Fruit fly (Drosophila melanogaster): ENCODE results near the gene Nep6.
A peak's percentile ranks its signal among the peaks of the same experiment; 100 is the strongest.

Nep6 gene

DNA sequence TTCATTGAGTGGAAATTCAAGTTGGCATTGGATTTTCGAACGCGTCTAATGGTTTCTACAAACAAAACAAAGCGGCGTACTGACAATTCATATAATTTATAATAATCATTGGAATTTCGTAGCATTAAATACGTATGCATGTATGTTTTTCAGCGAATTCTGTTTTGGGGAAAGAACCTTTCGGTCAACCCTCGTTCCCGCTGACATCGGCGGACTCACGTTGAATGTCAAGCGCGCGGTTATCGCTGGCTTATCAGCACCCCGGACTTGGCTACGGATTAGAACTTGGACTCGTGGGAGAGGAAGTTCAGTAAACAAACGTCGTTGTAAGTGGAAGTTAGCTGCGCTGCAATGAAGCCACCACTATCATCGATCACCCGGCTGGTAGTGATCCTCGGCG, at the start of gene Nep6:
Gene Nep6, plus strand, starts transcription at position 305 of the 400 bp plus-strand sequence.
- no peak for TF ChIP-seq h (optimal IDR thresholded peaks at IDR 0.05)
- TF ChIP-seq Sin3A (optimal IDR thresholded peaks at IDR 0.05), result no peak
- no peak for TF ChIP-seq ttk (optimal IDR thresholded peaks at IDR 0.05)
- TF ChIP-seq Myc (optimal IDR thresholded peaks at IDR 0.05), result no peak
- TF ChIP-seq psq (optimal IDR thresholded peaks at IDR 0.05), result no peak
- TF ChIP-seq insv (optimal IDR thresholded peaks at IDR 0.05), result no peak

DNA sequence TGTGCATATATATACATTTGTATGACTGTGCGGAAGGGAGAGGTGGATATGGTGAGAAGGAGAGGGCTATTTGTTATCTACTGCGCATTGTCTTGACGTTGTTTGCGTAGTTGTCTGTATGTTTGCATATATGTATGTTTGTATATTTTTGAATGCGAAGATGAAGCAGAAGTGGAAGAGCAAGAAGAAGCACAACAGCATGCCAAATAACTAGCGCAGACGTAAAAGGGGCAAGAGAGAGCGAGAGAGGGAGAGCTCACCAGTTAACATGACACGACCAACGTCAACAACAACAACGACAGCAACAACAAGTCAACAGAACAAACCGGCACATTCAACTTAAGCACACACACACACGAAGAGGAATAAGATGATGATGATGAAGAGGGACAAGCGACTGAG, 49.7 kb upstream of the Nep6 start:
- TF ChIP-seq Myc (optimal IDR thresholded peaks at IDR 0.05) (no peak), psq (optimal IDR thresholded peaks at IDR 0.05) (peak; percentile 67)

DNA sequence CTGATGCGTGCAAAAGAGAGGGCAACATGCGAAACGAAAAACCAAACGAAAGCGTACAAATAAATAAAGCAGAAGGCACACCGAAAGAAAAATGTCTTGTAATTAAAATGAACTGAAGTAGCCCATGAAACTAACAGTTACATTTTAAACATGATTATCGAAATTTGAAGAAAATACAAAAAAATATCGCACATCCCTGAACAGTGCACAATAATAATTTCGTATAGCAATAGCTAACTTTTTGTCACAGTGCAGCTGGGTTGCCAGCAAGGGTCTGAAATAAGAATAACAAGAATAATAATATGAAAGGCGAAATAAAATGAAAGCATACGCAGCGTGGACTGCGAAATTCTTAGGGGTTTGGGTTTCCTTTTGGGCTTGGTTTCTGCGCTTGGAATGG, 49.3 kb upstream of the Nep6 start:
- TF ChIP-seq ttk (optimal IDR thresholded peaks at IDR 0.05), result no peak
- TF ChIP-seq psq (optimal IDR thresholded peaks at IDR 0.05), result peak; percentile 72
- TF ChIP-seq insv (optimal IDR thresholded peaks at IDR 0.05), result no peak

DNA sequence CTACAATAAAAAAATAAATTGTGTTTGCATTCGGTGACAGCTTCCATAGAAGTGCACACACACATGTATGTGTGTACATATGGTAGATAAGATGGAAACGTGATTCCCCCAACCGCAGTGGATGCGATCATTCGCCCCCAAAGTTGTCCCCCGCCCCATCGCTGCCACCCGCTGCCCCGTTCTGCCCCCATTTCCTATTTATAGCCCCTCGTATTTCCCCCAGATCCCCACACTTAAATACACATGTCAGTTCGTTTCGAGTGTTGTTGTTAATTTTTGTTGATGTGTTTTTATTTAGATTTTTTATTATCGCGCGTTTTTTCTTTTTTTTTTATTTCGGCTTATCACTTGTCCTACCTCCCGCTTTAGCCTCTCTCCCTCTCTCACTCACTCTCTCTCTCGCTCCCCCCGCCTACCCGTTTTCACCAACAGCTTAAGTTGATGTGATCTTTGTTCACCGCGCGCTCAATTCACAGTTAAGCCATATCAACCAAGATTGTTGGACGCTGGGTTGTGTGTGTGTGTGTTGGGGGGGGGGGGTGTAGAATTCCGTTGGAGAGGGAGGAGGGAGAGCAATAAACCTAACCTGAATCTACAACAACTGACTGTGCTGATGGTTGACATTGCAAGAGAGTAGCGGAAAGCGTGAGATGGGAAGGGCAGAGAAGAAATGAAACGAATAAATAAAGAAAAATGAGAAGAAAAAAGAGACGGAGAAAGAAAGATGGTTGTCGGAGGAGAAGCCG, 47.7 kb upstream of the Nep6 start:
- peak; percentile 96 for TF ChIP-seq psq (optimal IDR thresholded peaks at IDR 0.05)
- TF ChIP-seq insv (optimal IDR thresholded peaks at IDR 0.05), result peak; percentile 55
- TF ChIP-seq Sin3A (optimal IDR thresholded peaks at IDR 0.05), result no peak
- peak; percentile 53 for TF ChIP-seq h (optimal IDR thresholded peaks at IDR 0.05)

DNA sequence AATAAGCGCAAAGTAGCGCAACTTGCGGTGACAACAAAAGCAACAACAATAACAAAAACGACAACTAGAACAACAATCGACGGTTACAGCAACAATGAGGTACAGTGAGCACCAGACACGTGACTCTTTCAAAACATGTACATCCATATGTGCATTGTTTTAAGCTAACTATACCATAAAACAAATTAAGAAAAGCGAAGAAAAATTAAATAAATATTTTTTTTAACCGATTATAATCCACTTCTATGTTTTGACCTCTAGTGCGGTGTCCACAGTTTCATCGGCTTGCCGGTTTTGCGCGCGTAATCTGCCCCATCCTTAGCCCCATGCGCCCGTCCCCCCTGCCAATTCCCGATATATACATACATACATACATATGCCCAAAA, 47.1 kb upstream of the Nep6 start:
- TF ChIP-seq Sin3A (optimal IDR thresholded peaks at IDR 0.05), result no peak
- no peak for TF ChIP-seq ttk (optimal IDR thresholded peaks at IDR 0.05)
- no peak for TF ChIP-seq h (optimal IDR thresholded peaks at IDR 0.05)
- TF ChIP-seq insv (optimal IDR thresholded peaks at IDR 0.05), result no peak
- no peak for TF ChIP-seq Myc (optimal IDR thresholded peaks at IDR 0.05)
- peak; percentile 94 for TF ChIP-seq psq (optimal IDR thresholded peaks at IDR 0.05)

DNA sequence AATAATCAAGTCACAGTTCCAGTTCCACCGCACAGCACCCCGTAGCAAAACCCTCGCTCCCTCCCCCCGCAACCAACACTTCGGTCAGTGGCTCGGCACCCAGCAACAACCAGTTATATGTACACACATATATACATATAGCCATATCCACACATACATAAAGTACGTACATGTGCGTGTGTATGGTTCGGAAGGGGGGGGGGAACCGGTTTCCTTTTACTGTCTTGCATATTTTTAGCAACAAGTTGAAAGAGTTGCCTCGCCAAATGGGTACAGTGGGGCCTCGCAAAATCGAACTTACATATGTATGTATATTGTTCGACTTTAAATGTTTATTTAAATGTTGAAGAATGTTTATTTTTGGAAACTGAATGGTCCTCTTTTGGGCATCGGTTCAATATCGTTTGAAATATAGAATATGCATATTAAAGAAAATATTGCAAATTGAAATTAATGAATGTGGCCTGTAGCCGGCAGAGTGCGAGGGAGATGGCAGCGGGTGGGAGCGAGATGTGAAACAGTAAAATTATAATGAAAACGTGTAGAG, 46.4 kb upstream of the Nep6 start:
- TF ChIP-seq h (optimal IDR thresholded peaks at IDR 0.05) (no peak), psq (optimal IDR thresholded peaks at IDR 0.05) (peak; percentile 29)

DNA sequence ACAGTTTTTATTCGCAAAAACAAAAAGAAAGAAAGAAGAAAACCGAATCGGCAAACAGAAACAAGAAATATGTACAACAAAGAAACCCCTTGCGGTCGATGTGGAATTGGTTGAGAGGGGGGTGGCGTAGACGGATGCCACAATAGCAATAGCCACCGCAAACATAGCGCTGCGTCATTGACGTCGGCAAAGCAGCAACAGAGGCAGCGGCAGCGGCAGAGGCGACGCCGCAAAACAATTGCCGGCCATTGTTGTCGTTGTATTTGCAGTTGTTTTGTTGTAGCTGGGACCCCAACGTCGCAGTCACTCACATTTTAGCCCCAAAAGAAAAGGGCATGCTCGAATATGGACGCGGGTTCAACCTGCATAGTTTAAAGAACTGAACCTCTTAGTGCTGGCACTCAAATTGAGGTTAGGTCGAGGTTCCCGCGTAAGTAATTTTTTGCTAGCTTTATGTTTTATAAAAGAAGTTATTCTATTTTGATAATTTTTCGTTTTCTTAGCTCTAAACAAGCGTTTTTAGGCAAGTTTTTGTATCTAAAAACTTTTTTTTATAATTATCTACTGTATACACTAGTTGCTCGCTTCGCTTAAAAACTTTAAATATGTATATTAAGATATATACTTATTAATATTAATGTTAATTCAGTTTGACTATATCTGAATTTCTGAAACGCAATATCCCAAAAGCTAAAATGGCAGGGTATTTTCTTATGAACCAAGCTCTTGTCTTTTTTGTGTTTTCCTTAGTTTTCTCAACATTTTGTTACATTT, 45.7 kb upstream of the Nep6 start:
- peak; percentile 66 for TF ChIP-seq insv (optimal IDR thresholded peaks at IDR 0.05)
- no peak for TF ChIP-seq ttk (optimal IDR thresholded peaks at IDR 0.05)
- peak; percentile 89 for TF ChIP-seq h (optimal IDR thresholded peaks at IDR 0.05)

DNA sequence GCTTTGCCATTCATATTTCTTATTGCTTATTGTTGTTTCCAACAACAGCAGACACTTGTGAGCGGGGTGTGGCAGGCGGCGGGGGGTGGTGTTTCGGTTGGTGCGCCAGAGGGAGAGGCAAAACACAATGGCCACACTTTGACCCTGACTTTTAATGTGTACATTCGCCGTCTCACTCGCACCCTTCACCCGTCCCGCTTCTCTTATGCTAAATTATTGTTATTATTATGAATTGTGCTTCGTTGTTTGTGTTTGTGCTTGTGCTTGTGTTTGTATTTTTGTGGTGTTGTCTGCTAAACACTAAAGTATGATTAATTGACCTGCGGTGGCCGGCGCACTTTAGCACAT, 45.1 kb upstream of the Nep6 start:
- TF ChIP-seq psq (optimal IDR thresholded peaks at IDR 0.05), result no peak
- TF ChIP-seq Sin3A (optimal IDR thresholded peaks at IDR 0.05), result no peak
- TF ChIP-seq insv (optimal IDR thresholded peaks at IDR 0.05), result no peak
- no peak for TF ChIP-seq ttk (optimal IDR thresholded peaks at IDR 0.05)
- TF ChIP-seq h (optimal IDR thresholded peaks at IDR 0.05), result no peak
- TF ChIP-seq Myc (optimal IDR thresholded peaks at IDR 0.05), result no peak

DNA sequence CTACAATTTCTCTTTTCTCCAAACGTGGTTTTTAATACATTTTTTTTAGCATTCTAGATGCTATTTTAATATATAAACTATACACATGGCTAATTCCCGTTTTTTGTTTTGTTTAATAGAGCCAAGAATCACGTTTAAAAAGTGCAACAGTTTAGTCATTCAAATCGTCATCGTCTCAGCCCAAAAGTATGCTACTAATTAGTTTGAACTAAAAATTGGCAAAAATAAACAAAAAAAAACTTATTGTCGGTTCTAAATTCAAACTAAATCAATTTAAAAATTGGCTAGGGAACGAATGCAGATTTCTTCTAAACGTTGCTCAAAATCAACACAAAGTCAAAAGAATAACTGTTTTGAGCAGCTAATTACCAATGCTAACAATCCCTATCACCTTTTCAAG, 44.4 kb upstream of the Nep6 start:
- TF ChIP-seq ttk (optimal IDR thresholded peaks at IDR 0.05) (no peak), psq (optimal IDR thresholded peaks at IDR 0.05) (no peak), Myc (optimal IDR thresholded peaks at IDR 0.05) (no peak), Sin3A (optimal IDR thresholded peaks at IDR 0.05) (no peak), insv (optimal IDR thresholded peaks at IDR 0.05) (no peak), h (optimal IDR thresholded peaks at IDR 0.05) (no peak)

DNA sequence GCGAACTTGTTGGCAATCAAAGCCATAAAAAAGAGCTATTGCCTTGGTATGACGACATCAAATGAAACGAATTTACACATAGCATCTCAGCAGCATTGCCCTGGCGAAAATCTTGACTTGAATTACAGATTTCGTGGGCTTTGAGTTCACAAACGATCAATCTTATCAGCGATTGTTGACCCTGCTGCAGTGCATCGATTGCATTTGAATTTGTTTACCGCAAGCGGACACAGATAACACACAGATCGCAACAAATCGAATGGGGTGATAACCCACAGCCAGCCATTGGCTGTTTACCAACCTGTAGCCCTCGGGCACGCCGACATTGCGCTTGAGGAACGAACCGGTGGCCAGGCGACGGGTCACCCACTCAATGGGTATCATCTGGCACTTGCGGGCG, 42.3 kb upstream of the Nep6 start:
- TF ChIP-seq insv (optimal IDR thresholded peaks at IDR 0.05) (no peak), h (optimal IDR thresholded peaks at IDR 0.05) (no peak), Sin3A (optimal IDR thresholded peaks at IDR 0.05) (no peak), Myc (optimal IDR thresholded peaks at IDR 0.05) (no peak), psq (optimal IDR thresholded peaks at IDR 0.05) (no peak), ttk (optimal IDR thresholded peaks at IDR 0.05) (no peak)

DNA sequence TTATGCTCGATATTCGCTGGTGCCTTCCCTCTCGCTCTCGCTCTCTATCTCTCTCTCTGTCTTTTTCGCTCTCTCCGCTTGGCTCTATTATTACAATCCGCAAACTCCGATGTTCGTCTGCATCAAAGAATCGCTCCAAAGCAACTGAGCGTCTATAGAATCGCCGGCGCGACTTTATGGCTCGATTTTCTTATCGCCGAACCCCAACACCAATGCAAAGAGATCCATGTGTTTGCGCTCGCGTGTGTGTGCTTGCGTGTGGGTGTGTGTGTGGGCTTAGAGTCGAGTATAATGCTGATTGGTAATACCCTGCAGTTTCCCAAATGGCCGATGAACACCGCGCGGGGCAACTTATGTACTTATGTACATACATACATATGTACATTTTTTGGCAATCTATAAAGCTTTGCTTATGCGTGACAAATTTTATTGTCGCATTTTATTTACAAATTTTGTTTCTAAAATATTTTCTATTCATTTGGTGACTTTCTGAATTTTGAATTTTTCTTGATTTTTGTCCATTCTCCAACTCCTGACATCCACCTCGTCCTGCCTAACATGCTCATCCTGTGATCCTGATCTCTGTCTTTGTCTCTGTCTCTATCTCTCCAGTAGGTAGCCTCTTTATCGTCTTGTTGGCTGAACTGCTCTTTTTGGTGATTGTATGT, 40.9 kb upstream of the Nep6 start, which contains the start of gene Paics:
Gene Paics, minus strand, starts transcription at position 152 of the 668 bp plus-strand sequence.
- TF ChIP-seq h (optimal IDR thresholded peaks at IDR 0.05) (no peak), psq (optimal IDR thresholded peaks at IDR 0.05) (no peak), Sin3A (optimal IDR thresholded peaks at IDR 0.05) (no peak), Myc (optimal IDR thresholded peaks at IDR 0.05) (no peak), insv (optimal IDR thresholded peaks at IDR 0.05) (no peak), ttk (optimal IDR thresholded peaks at IDR 0.05) (no peak)

DNA sequence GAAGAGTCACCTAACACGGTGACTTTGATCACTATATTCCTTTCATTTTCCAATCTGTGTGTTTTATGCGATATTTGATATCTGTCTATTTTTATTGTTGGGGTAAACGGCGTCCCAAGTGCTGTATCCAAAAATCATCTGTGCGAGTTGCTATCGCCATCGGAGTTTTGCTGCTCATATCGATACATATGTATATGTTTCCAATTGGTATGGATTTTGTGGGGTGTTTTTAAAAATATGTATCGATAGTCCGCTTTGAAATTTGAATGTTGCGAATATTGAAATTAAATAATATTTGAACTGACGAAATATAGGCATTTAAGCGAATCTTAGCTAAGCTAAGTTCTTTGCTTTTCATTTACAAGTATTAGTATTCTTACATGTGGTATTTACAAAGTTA, 38.0 kb upstream of the Nep6 start, which contains the start of gene pira:
Gene pira, minus strand, starts transcription at position 145 of the 400 bp plus-strand sequence.
- TF ChIP-seq ttk (optimal IDR thresholded peaks at IDR 0.05), result no peak
- no peak for TF ChIP-seq Myc (optimal IDR thresholded peaks at IDR 0.05)

Data from Kc167 (cell line).